Worm (Caenorhabditis elegans) whole organism, midembryonic: ENCODE measurements around the gene B0524.5.

Experiments used
- T22C8.4 ChIP-seq: fragments of 200-800 bp; sonication (Bioruptor generic); IDR thresholded peaks from 2 replicates; pipeline ENCODE4 v1.3.6; 2022; ENCODE audit warnings: missing genetic modification characterization, missing compliant biosample characterization
- cog-1 ChIP-seq: sonication (generic microtip); optimal IDR thresholded peaks from 2 replicates; lab custom pipeline; 2016; ENCODE audit warnings: missing genetic modification characterization, missing compliant biosample characterization
- flt-1 ChIP-seq: fragments of 200-800 bp; sonication (Bioruptor generic); IDR thresholded peaks from 2 replicates; pipeline ENCODE4 v1.3.6; 2022; ENCODE audit warnings: missing genetic modification characterization, missing compliant biosample characterization
- klf-2 ChIP-seq: fragments of 200-800 bp; sonication (Bioruptor generic); conservative IDR thresholded peaks from 2 replicates; pipeline ENCODE4 v1.3.6; 2022; ENCODE audit warnings: missing genetic modification reagents, missing genetic modification characterization, missing compliant biosample characterization
- med-1 ChIP-seq: sonication (generic microtip); optimal IDR thresholded peaks from 2 replicates; lab custom pipeline; 2017; ENCODE audit warnings: missing genetic modification characterization, mild to moderate bottlenecking, missing compliant biosample characterization, antibody characterized with exemption, missing genetic modification reagents; ENCODE audit not compliant: insufficient read depth
- ref-1 ChIP-seq: fragments of 200-800 bp; sonication (Bioruptor generic); conservative IDR thresholded peaks from 2 replicates; pipeline ENCODE4 v1.3.6; 2022; ENCODE audit warnings: missing genetic modification reagents, missing genetic modification characterization, missing compliant biosample characterization
- tab-1 ChIP-seq: fragments of 200-800 bp; sonication (Bioruptor generic); IDR thresholded peaks from 2 replicates; pipeline ENCODE4 v1.3.6; 2022; ENCODE audit warnings: missing genetic modification characterization, missing compliant biosample characterization
- ztf-23 ChIP-seq: fragments of 200-800 bp; sonication (Bioruptor generic); IDR thresholded peaks from 2 replicates; pipeline ENCODE4 v1.3.6; 2022; ENCODE audit warnings: missing genetic modification reagents, missing genetic modification characterization, missing compliant biosample characterization
- ztf-29 ChIP-seq: fragments of 200-800 bp; sonication (Bioruptor generic); IDR thresholded peaks from 2 replicates; pipeline ENCODE4 v1.3.6; 2022; ENCODE audit warnings: missing genetic modification reagents, missing genetic modification characterization, missing compliant biosample characterization

Gene B0524.5

ce11 chrIII:1893851-1894250, at the start of gene B0524.5, which contains the start of gene B0524.2:
B0524.5 (minus strand) TSS chrIII:1893890.
B0524.2 (plus strand) TSS chrIII:1894057.
- no peak for TF ChIP-seq klf-2 (GFP tag; lab: Robert Waterston, UW)
- TF ChIP-seq med-1: no peak
- no peak for TF ChIP-seq ref-1
- TF ChIP-seq tab-1 (GFP tag; lab: Robert Waterston, UW): no peak
- TF ChIP-seq T22C8.4 (GFP tag; lab: Robert Waterston, UW): peak; percentile 62
- no peak for TF ChIP-seq cog-1 (tag; lab: Kevin White, UChicago)
- TF ChIP-seq ztf-23 (GFP tag; lab: Robert Waterston, UW): no peak
- TF ChIP-seq flt-1: no peak

ce11 chrIII:1943488-1943887, 49.8 kb upstream of the B0524.5 start, which contains the start of gene F53A3.1:
F53A3.1 (minus strand) TSS chrIII:1943637.
- no peak for TF ChIP-seq T22C8.4 (GFP tag; lab: Robert Waterston, UW)
- no peak for TF ChIP-seq cog-1 (tag; lab: Kevin White, UChicago)
- no peak for TF ChIP-seq ref-1
- TF ChIP-seq ztf-29 (GFP tag; lab: Robert Waterston, UW): no peak
- TF ChIP-seq klf-2 (GFP tag; lab: Robert Waterston, UW): no peak
- no peak for TF ChIP-seq tab-1 (GFP tag; lab: Robert Waterston, UW)
- TF ChIP-seq flt-1: no peak
- TF ChIP-seq med-1: no peak
- no peak for TF ChIP-seq ztf-23 (GFP tag; lab: Robert Waterston, UW)

DNA sequence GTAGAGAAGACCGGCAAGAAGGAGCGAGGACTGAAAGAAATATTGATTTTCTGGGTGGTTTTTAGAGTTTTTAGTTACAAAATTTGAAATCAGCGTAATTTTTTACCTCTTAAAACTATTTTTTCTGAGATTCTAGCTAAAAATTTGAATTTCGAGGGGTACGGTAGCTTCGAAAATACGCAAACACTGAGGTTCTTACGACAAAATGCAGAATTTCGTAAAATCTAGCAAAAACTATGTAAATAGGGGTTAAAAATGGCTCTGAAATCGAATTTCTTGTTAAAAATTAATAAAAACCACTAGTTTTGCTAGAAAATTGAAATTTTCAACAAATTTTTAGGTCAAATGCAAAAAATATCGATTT, 45.9 kb upstream of the B0524.5 start:
- TF ChIP-seq tab-1 (GFP tag; lab: Robert Waterston, UW): no peak
- no peak for TF ChIP-seq flt-1
- no peak for TF ChIP-seq cog-1 (tag; lab: Kevin White, UChicago)
- TF ChIP-seq ztf-23 (GFP tag; lab: Robert Waterston, UW): no peak
- TF ChIP-seq med-1: no peak
- TF ChIP-seq klf-2 (GFP tag; lab: Robert Waterston, UW): no peak
- no peak for TF ChIP-seq ztf-29 (GFP tag; lab: Robert Waterston, UW)

- TF ChIP-seq flt-1 (no peak), ztf-29 (GFP tag; lab: Robert Waterston, UW) (no peak), cog-1 (tag; lab: Kevin White, UChicago) (no peak), ref-1 (no peak), med-1 (no peak), ztf-23 (GFP tag; lab: Robert Waterston, UW) (no peak), T22C8.4 (GFP tag; lab: Robert Waterston, UW) (peak; percentile 87), klf-2 (GFP tag; lab: Robert Waterston, UW) (no peak), tab-1 (GFP tag; lab: Robert Waterston, UW) (no peak)
Observed at ce11 chrIII:1938712-1939624, 45.3 kb upstream of the B0524.5 start.

ce11 chrIII:1937879-1938438, 44.3 kb upstream of the B0524.5 start:
- no peak for TF ChIP-seq tab-1 (GFP tag; lab: Robert Waterston, UW)
- TF ChIP-seq klf-2 (GFP tag; lab: Robert Waterston, UW): no peak
- TF ChIP-seq T22C8.4 (GFP tag; lab: Robert Waterston, UW): no peak
- TF ChIP-seq ref-1: no peak
- no peak for TF ChIP-seq flt-1
- no peak for TF ChIP-seq med-1
- TF ChIP-seq cog-1 (tag; lab: Kevin White, UChicago): no peak
- TF ChIP-seq ztf-29 (GFP tag; lab: Robert Waterston, UW): no peak
- TF ChIP-seq ztf-23 (GFP tag; lab: Robert Waterston, UW): no peak

DNA sequence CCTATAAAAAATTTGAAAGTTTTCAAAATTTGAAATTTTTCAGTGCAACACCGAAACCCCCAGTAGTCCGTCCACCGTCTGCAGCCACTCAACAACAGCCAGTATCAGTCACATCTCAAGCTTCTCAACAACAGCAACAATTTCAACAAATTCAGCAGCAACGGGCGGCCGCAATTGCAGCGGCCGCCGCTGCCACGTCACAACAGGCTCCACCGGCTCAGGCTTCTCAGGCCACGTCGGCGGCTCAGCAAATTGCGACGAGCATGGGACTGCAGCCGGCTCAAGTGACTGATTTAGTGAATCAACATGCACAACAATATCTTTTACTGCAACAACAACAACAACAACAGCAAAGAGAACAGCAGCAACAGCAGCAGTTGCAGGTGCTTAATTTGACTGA, 40.5 kb upstream of the B0524.5 start:
- no peak for TF ChIP-seq tab-1 (GFP tag; lab: Robert Waterston, UW)
- no peak for TF ChIP-seq ztf-23 (GFP tag; lab: Robert Waterston, UW)
- TF ChIP-seq med-1: no peak
- TF ChIP-seq klf-2 (GFP tag; lab: Robert Waterston, UW): no peak
- TF ChIP-seq ref-1: no peak
- no peak for TF ChIP-seq flt-1
- no peak for TF ChIP-seq ztf-29 (GFP tag; lab: Robert Waterston, UW)
- TF ChIP-seq T22C8.4 (GFP tag; lab: Robert Waterston, UW): no peak
- no peak for TF ChIP-seq cog-1 (tag; lab: Kevin White, UChicago)

ce11 chrIII:1932018-1932417, 38.3 kb upstream of the B0524.5 start:
- TF ChIP-seq ref-1 (no peak), med-1 (no peak), ztf-23 (GFP tag; lab: Robert Waterston, UW) (no peak), ztf-29 (GFP tag; lab: Robert Waterston, UW) (no peak), T22C8.4 (GFP tag; lab: Robert Waterston, UW) (no peak), cog-1 (tag; lab: Kevin White, UChicago) (no peak), flt-1 (no peak), tab-1 (GFP tag; lab: Robert Waterston, UW) (no peak; the same call in 1 of the 2 replicates), klf-2 (GFP tag; lab: Robert Waterston, UW) (no peak)

- no peak for TF ChIP-seq ztf-29 (GFP tag; lab: Robert Waterston, UW)
- no peak for TF ChIP-seq flt-1
- TF ChIP-seq cog-1 (tag; lab: Kevin White, UChicago): no peak
- no peak for TF ChIP-seq tab-1 (GFP tag; lab: Robert Waterston, UW)
- no peak for TF ChIP-seq med-1
- TF ChIP-seq ref-1: no peak
- TF ChIP-seq T22C8.4 (GFP tag; lab: Robert Waterston, UW): no peak
- no peak for TF ChIP-seq ztf-23 (GFP tag; lab: Robert Waterston, UW)
- no peak for TF ChIP-seq klf-2 (GFP tag; lab: Robert Waterston, UW)
Observed at ce11 chrIII:1931509-1931908, 37.8 kb upstream of the B0524.5 start.

DNA sequence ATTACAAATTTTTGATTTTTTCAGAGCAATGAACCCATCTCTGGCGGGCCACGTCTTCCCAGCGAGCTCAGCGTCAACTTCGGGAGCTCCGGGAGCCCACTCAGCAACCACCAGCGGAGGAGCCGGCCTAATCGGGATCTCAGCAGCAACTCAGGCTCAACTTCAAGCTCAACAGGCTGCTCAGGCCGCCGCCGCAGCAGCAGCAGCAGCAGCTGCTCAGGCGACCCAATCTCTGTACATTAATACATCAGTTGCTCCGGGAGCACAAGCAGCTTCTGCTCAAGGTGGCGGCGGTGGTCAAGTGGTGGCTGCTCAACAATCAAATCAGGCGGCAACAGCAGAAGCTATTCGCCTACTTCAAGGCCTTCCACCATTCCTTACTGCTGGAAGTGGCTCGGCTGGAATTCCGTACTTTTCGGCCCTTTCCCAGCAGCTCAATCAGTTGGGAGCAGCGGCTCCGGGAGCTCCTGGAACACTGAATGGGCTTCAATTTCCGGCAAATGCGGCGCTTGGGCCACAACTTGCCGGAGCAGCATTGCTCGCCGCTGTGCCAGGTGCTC, 37.1 kb upstream of the B0524.5 start:
- no peak for TF ChIP-seq T22C8.4 (GFP tag; lab: Robert Waterston, UW)
- no peak for TF ChIP-seq klf-2 (GFP tag; lab: Robert Waterston, UW)
- TF ChIP-seq ztf-23 (GFP tag; lab: Robert Waterston, UW): no peak
- TF ChIP-seq ref-1: no peak
- TF ChIP-seq cog-1 (tag; lab: Kevin White, UChicago): no peak
